Worm (Caenorhabditis elegans): Measurements from ENCODE around the gene srbc-17.

The srbc-17 gene

DNA sequence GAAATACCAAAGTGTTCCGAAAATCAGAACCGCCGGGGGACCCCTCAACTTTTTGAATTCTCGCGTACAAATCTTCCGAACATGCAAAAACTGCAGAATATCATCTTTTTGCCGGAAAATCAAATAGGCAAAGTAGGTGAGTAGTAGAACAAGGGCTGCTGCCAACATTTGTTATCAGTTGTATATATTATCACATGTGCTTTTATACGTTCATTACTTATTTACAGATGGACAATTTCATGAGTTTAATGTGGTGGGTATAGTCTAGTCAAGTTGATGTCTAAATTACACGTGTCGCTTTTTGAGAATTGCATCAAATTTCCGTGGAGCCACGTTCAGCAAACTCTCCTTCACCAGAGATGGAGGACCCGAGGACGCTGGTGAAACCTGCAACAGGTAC, 23.7 kb downstream of the srbc-17 start, which contains the start of gene cyp-32B1:
Gene cyp-32B1 (minus strand): TSS at position 176 of the 400 bp plus-strand sequence.
- TF ChIP-seq fos-1 (tag; optimal IDR thresholded peaks at IDR 0.05) (peak; percentile 5), aly-2 (tag; optimal IDR thresholded peaks at IDR 0.05) (no peak), nhr-10 (tag; optimal IDR thresholded peaks at IDR 0.05) (no peak), ceh-82 (tag; optimal IDR thresholded peaks at IDR 0.05) (no peak)

DNA sequence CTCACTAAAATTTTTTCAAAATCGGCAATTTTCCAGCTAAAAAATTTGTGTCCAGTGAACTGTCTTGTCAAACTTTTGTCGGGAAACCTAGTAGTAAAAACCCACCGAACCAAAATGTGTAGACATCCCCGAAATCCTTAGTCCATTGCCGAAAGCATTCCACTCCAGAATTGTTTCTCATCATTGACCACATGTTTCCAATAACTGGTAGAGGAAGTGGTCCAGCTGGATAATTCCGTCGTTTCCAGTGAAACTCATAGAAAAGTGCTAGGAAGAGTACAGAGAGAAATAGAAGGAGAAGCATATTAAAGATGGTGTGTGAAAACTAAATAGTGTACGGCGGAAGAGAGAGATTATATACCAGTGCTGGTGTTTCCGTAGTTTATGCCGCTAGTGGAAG, 26.6 kb downstream of the srbc-17 start, which contains the start of gene cyp-33C12:
Gene cyp-33C12 (minus strand): TSS at position 321 of the 400 bp plus-strand sequence.
- TF ChIP-seq lin-13 (GFP tag; optimal IDR thresholded peaks at IDR 0.05) (no peak), snpc-4 (tag; optimal IDR thresholded peaks at IDR 0.05) (no peak), sma-9 (GFP tag; optimal IDR thresholded peaks at IDR 0.05) (no peak), sma-9 (tag; optimal IDR thresholded peaks at IDR 0.05) (no peak), ztf-1 (GFP tag; conservative IDR thresholded peaks at IDR 0.05) (no peak), ZK546.5 (tag; optimal IDR thresholded peaks at IDR 0.05) (no peak), mdl-1 (tag; optimal IDR thresholded peaks at IDR 0.05) (no peak), nhr-77 (tag; optimal IDR thresholded peaks at IDR 0.05) (no peak), sem-4 (tag; optimal IDR thresholded peaks at IDR 0.05) (no peak), peb-1 (tag; optimal IDR thresholded peaks at IDR 0.05) (no peak), ama-1 (optimal IDR thresholded peaks at IDR 0.05) (no peak), ceh-82 (tag; optimal IDR thresholded peaks at IDR 0.05) (no peak), nhr-25 (tag; optimal IDR thresholded peaks at IDR 0.05) (no peak), unc-39 (tag; optimal IDR thresholded peaks at IDR 0.05) (no peak), zag-1 (tag; optimal IDR thresholded peaks at IDR 0.05) (no peak), nhr-11 (tag; optimal IDR thresholded peaks at IDR 0.05) (no peak), R02D3.7 (tag; optimal IDR thresholded peaks at IDR 0.05) (no peak), F13H6.1 (tag; optimal IDR thresholded peaks at IDR 0.05) (no peak), gmeb-1 (tag; optimal IDR thresholded peaks at IDR 0.05) (no peak), lin-39 (tag; optimal IDR thresholded peaks at IDR 0.05) (no peak)

DNA sequence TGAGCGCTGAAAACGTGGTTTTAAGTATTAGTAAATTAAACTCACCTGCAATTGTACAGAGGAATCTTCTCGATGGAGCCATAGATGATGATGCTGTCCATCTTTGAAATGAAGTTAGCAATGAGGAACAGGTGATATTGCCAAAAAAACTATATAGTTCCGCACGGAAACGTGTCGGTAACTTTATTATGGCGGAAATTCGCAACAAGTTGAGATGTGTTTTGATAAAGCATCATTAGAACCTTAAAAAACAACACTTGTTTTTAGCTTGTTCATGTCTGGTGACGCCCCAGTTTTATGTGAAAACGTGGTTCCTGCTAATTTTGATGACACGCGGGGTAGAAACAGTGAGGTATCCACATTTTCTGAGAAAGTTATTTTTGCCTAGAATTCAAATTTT, 28.7 kb downstream of the srbc-17 start, which contains the start of gene srt-40:
Gene srt-40 (minus strand): TSS at position 101 of the 400 bp plus-strand sequence.
- TF ChIP-seq lin-39 (tag; optimal IDR thresholded peaks at IDR 0.05) = no peak
- TF ChIP-seq sma-3 (GFP tag; optimal IDR thresholded peaks at IDR 0.05) = no peak
- TF ChIP-seq nhr-11 (tag; optimal IDR thresholded peaks at IDR 0.05) = no peak
- TF ChIP-seq F13H6.1 (tag; optimal IDR thresholded peaks at IDR 0.05) = no peak
- no peak for TF ChIP-seq ZK546.5 (tag; optimal IDR thresholded peaks at IDR 0.05)
- no peak for TF ChIP-seq blmp-1 (tag; optimal IDR thresholded peaks at IDR 0.05; ENCODE audit: insufficient read depth)
- TF ChIP-seq elt-1 (tag; optimal IDR thresholded peaks at IDR 0.05) = no peak
- TF ChIP-seq nhr-6 (tag; optimal IDR thresholded peaks at IDR 0.05) = no peak
- no peak for TF ChIP-seq nhr-25 (tag; optimal IDR thresholded peaks at IDR 0.05)
- no peak for TF ChIP-seq dmd-4 (tag; optimal IDR thresholded peaks at IDR 0.05)

DNA sequence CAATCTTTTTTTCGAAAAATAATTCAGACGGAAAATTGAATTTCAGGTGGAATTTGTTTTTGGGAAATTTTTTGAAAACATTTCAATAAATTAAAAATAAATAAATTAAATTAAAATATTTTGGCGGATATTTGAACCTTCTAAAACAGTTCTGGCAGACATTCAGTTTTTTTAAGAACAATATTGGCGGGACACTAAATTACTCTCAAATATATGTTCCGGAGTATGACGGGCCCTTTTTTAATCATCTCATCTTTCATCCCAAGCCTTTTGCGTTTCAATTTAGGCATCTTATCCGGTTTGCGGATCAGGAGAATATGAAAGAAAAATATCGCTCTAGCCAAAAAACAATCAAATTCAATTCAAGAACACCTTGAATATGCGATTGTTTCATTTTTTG, 29.3 kb downstream of the srbc-17 start, which contains the start of gene svh-11:
Gene svh-11 (plus strand): TSS at position 301 of the 400 bp plus-strand sequence.
- TF ChIP-seq nhr-23 (tag; optimal IDR thresholded peaks at IDR 0.05) (no peak), sma-3 (GFP tag; optimal IDR thresholded peaks at IDR 0.05) (no peak), lin-39 (tag; optimal IDR thresholded peaks at IDR 0.05) (no peak), ceh-16 (tag; optimal IDR thresholded peaks at IDR 0.05) (no peak), egl-27 (tag; optimal IDR thresholded peaks at IDR 0.05) (no peak), gmeb-1 (tag; optimal IDR thresholded peaks at IDR 0.05) (no peak), nhr-237 (tag; optimal IDR thresholded peaks at IDR 0.05) (no peak), fos-1 (tag; optimal IDR thresholded peaks at IDR 0.05) (no peak), nhr-6 (tag; optimal IDR thresholded peaks at IDR 0.05) (no peak), crh-2 (tag; optimal IDR thresholded peaks at IDR 0.05) (no peak), C34F6.9 (tag; optimal IDR thresholded peaks at IDR 0.05) (no peak), dmd-4 (tag; optimal IDR thresholded peaks at IDR 0.05) (no peak), sma-9 (GFP tag; optimal IDR thresholded peaks at IDR 0.05) (no peak), sma-9 (tag; optimal IDR thresholded peaks at IDR 0.05) (no peak)

DNA sequence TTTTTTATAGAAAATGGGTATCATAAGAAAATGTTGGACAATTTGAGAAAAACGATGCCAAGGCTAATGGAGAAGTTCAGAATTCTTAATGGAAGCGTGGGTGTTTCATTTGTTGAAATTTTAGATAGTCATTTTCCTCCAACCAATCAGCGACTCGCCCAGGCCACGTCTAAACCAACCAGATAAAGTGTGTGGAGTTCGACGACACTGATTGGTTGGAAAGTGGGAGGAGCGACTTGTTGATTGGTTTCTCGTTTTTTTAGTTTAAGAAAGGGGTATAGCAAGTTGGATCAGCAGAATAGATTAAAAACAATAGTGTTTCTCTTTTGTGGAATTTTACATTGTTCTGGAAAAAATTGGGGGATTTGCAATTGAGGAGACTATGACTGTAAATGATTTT, 30.0 kb downstream of the srbc-17 start:
- no peak for TF ChIP-seq sma-3 (GFP tag; optimal IDR thresholded peaks at IDR 0.05)

DNA sequence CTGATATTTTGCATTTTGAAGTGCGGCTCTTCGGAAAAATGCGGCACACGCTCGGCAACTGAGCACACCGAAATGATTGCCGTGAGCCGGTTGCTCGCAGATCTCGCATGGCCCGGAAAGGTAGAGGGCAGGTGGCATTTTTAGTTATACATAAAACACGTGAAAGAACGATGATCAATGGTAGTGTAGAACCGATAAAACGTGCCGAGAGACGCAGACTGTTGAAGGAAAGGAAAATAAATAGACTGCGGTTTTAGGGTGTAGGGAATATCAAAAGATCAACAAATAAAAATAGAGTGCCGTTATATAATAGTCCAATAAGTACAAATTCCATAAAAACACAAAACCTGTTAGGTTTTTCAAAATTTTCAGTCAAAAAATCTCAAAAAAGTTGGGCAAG, 34.4 kb downstream of the srbc-17 start, which contains the start of gene nhr-133:
Gene nhr-133 (minus strand): TSS at position 183 of the 400 bp plus-strand sequence.
- TF ChIP-seq dmd-4 (tag; optimal IDR thresholded peaks at IDR 0.05) (no peak), egl-27 (tag; optimal IDR thresholded peaks at IDR 0.05) (no peak), sma-9 (GFP tag; optimal IDR thresholded peaks at IDR 0.05) (peak; percentile 73), sma-9 (tag; optimal IDR thresholded peaks at IDR 0.05) (no peak), fos-1 (tag; optimal IDR thresholded peaks at IDR 0.05) (peak; percentile 23), nhr-237 (tag; optimal IDR thresholded peaks at IDR 0.05) (no peak), crh-2 (tag; optimal IDR thresholded peaks at IDR 0.05) (peak; percentile 38), nhr-129 (tag; optimal IDR thresholded peaks at IDR 0.05) (peak; percentile 7), F13H6.1 (tag; optimal IDR thresholded peaks at IDR 0.05) (peak; percentile 3), nhr-12 (tag; optimal IDR thresholded peaks at IDR 0.05) (no peak), skn-1 (tag; optimal IDR thresholded peaks at IDR 0.05) (no peak)

Data from whole organism, L2 larva.